Worm (Caenorhabditis elegans) whole organism, L4 larva: ENCODE data around the gene Y46H3D.1.

ENCODE experiments used
- Y105C5A.15 ChIP-seq: fragments of 200-800 bp; sonication (Bioruptor generic); IDR thresholded peaks from 2 replicates; pipeline ENCODE4 v1.3.6; 2022; ENCODE audit warnings: missing genetic modification characterization, missing compliant biosample characterization
- pqm-1 ChIP-seq: sonication (generic microtip); optimal IDR thresholded peaks from 2 replicates; lab custom pipeline; 2017; ENCODE audit warnings: missing biosample characterization, missing genetic modification characterization
- spr-1 ChIP-seq: sonication (generic microtip); optimal IDR thresholded peaks from 2 replicates; lab custom pipeline; 2016; ENCODE audit warnings: mild to moderate bottlenecking, missing genetic modification characterization, missing compliant biosample characterization
- ztf-11 ChIP-seq: fragments of 150-350 bp; optimal IDR thresholded peaks from 2 replicates; lab custom pipeline; 2014; ENCODE audit warnings: missing biosample characterization, missing genetic modification characterization

DNA sequence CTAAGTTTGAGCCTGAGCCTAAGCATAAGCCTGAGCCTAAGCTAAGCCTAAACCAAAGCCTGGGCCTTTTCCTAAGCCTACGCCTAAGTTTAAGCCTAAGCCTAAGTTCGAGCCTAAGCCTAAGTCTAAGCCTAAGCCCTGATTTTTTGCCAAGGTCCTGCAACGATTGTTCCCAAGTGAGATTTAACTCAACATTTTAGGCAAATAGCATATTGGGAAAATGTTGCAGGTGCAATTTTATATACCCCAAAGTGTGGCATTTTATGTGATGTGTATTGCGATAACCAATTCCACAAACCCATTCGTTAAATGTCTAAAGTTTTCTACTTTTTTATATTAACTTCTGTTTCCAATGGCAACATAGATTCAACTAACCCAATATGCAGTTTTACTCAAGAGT, 20.0 kb downstream of the Y46H3D.1 start, which contains the start of gene irld-40:
- no peak for TF ChIP-seq pqm-1 (tag; lab: Kevin White, UChicago)
- TF ChIP-seq ztf-11 = no peak
- TF ChIP-seq Y105C5A.15 (GFP tag; lab: Robert Waterston, UW) = no peak
- no peak for TF ChIP-seq spr-1
